Worm (Caenorhabditis elegans) whole organism, midembryonic: Measurements from ENCODE around the gene srw-10.
A peak's percentile ranks its signal among the peaks of the same experiment; 100 is the strongest.

ENCODE experiments used
- T22C8.4 ChIP-seq: fragments of 200-800 bp; sonication (Bioruptor generic); IDR thresholded peaks from 2 replicates; pipeline ENCODE4 v1.3.6; 2022; ENCODE audit warnings: missing genetic modification characterization, missing compliant biosample characterization
- cog-1 ChIP-seq: sonication (generic microtip); optimal IDR thresholded peaks from 2 replicates; lab custom pipeline; 2016; ENCODE audit warnings: missing genetic modification characterization, missing compliant biosample characterization
- flt-1 ChIP-seq: fragments of 200-800 bp; sonication (Bioruptor generic); IDR thresholded peaks from 2 replicates; pipeline ENCODE4 v1.3.6; 2022; ENCODE audit warnings: missing genetic modification characterization, missing compliant biosample characterization
- klf-2 ChIP-seq: fragments of 200-800 bp; sonication (Bioruptor generic); conservative IDR thresholded peaks from 2 replicates; pipeline ENCODE4 v1.3.6; 2022; ENCODE audit warnings: missing genetic modification reagents, missing genetic modification characterization, missing compliant biosample characterization
- med-1 ChIP-seq: sonication (generic microtip); optimal IDR thresholded peaks from 2 replicates; lab custom pipeline; 2017; ENCODE audit warnings: missing genetic modification characterization, mild to moderate bottlenecking, missing compliant biosample characterization, antibody characterized with exemption, missing genetic modification reagents; ENCODE audit not compliant: insufficient read depth
- ref-1 ChIP-seq: fragments of 200-800 bp; sonication (Bioruptor generic); conservative IDR thresholded peaks from 2 replicates; pipeline ENCODE4 v1.3.6; 2022; ENCODE audit warnings: missing genetic modification reagents, missing genetic modification characterization, missing compliant biosample characterization
- tab-1 ChIP-seq: fragments of 200-800 bp; sonication (Bioruptor generic); IDR thresholded peaks from 2 replicates; pipeline ENCODE4 v1.3.6; 2022; ENCODE audit warnings: missing genetic modification characterization, missing compliant biosample characterization
- ztf-23 ChIP-seq: fragments of 200-800 bp; sonication (Bioruptor generic); IDR thresholded peaks from 2 replicates; pipeline ENCODE4 v1.3.6; 2022; ENCODE audit warnings: missing genetic modification reagents, missing genetic modification characterization, missing compliant biosample characterization
- ztf-29 ChIP-seq: fragments of 200-800 bp; sonication (Bioruptor generic); IDR thresholded peaks from 2 replicates; pipeline ENCODE4 v1.3.6; 2022; ENCODE audit warnings: missing genetic modification reagents, missing genetic modification characterization, missing compliant biosample characterization

srw-10 gene

ce11 chrIII:12788239-12788638 is 33.1 kb downstream of the srw-10 start:
- no peak for TF ChIP-seq ztf-29 (GFP tag; lab: Robert Waterston, UW)
- TF ChIP-seq cog-1 (tag; lab: Kevin White, UChicago) = no peak
- no peak for TF ChIP-seq flt-1 (GFP tag; lab: Robert Waterston, UW)
- no peak for TF ChIP-seq ztf-23 (GFP tag; lab: Robert Waterston, UW)

ce11 chrIII:12789420-12789819 is 34.3 kb downstream of the srw-10 start, which contains the start of gene BE10.1:
BE10.1 (minus strand) TSS chrIII:12789520.
- TF ChIP-seq tab-1 (GFP tag; lab: Robert Waterston, UW) (no peak), ztf-23 (GFP tag; lab: Robert Waterston, UW) (no peak), med-1 (GFP tag; lab: Kevin White, UChicago) (no peak), klf-2 (GFP tag; lab: Robert Waterston, UW) (no peak), ref-1 (GFP tag; lab: Robert Waterston, UW) (no peak)

DNA sequence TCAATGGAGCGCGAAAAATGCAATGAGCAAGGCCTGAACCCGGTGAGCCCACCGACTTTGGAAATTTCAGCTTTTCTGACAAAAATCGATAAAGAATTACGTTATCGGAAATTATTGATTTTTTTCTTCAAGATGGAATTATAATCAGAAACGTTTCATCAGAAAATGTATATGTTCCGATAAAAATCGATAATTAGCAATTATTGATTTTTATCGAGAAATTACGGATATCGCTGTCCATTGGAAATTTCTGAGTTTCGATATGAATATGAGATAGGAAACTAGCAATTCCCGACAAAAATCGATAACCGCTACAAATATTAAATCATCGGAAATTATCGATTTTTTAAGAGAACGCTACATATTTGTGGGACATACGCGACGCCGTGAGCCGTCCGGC is 39.1 kb downstream of the srw-10 start:
- TF ChIP-seq med-1 (GFP tag; lab: Kevin White, UChicago) (no peak), T22C8.4 (GFP tag; lab: Robert Waterston, UW) (peak; percentile 81)

DNA sequence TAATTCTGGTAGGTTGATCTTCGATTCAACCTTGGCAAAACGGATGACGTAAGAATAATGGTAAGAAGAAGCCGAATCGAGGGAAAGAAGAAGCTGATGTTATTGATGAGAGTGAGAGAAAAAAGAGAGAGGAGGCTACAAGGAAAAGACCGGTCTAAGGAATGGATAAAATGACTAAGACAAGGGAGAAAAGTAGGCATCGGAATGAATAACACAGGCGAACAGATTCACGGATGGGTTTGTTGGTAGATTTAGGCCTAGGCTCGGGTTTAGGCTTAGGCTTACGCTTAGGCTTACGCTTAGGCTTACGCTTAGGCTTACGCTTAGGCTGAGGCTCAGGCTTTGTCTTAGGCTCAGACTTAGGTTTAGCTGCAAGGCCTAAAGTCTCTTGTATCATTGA is 43.3 kb downstream of the srw-10 start, which contains the start of gene agmo-1:
agmo-1 (minus strand) TSS at position 101 of the 400 bp plus-strand sequence.
- no peak for TF ChIP-seq ref-1 (GFP tag; lab: Robert Waterston, UW)
- no peak for TF ChIP-seq klf-2 (GFP tag; lab: Robert Waterston, UW)
- no peak for TF ChIP-seq cog-1 (tag; lab: Kevin White, UChicago)
- TF ChIP-seq ztf-23 (GFP tag; lab: Robert Waterston, UW) = no peak
- TF ChIP-seq T22C8.4 (GFP tag; lab: Robert Waterston, UW) = no peak
- TF ChIP-seq med-1 (GFP tag; lab: Kevin White, UChicago) = no peak
- TF ChIP-seq ztf-29 (GFP tag; lab: Robert Waterston, UW) = no peak
- TF ChIP-seq flt-1 (GFP tag; lab: Robert Waterston, UW) = no peak
- TF ChIP-seq tab-1 (GFP tag; lab: Robert Waterston, UW) = no peak

DNA sequence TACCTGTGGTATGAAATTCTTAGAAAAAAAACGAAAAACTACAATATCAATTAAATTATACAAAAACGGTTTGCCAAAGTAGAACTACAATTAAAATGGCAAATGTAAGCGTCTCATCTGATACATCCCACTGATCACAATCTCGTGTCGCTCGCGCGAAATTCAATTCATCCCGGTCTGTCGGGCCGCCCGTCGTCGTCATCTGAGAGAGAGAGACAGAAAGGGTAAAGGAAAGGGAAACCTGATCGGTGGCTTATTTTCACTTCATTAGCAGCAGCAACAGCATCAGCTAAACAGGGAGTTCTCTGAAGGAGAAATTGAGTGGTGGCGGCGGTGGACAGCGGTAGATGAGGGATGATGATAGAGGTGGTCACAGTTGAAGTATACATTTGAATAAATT is 45.4 kb downstream of the srw-10 start:
- TF ChIP-seq T22C8.4 (GFP tag; lab: Robert Waterston, UW) (no peak), med-1 (GFP tag; lab: Kevin White, UChicago) (no peak), tab-1 (GFP tag; lab: Robert Waterston, UW) (no peak), cog-1 (tag; lab: Kevin White, UChicago) (no peak), klf-2 (GFP tag; lab: Robert Waterston, UW) (no peak), flt-1 (GFP tag; lab: Robert Waterston, UW) (no peak), ztf-23 (GFP tag; lab: Robert Waterston, UW) (no peak), ref-1 (GFP tag; lab: Robert Waterston, UW) (no peak), ztf-29 (GFP tag; lab: Robert Waterston, UW) (no peak)
